Worm (Caenorhabditis elegans): Measurements from ENCODE around the gene alh-6.

ce11 chrII:1266790-1267189, 43.1 kb downstream of the alh-6 start, which contains the start of gene oac-30:
- TF ChIP-seq ets-7 (tag; optimal IDR thresholded peaks at IDR 0.05) (no peak), tbx-11 (GFP tag; IDR thresholded peaks at IDR 0.05) (no peak), ama-1 (optimal IDR thresholded peaks at IDR 0.05) (no peak), ceh-36 (tag; optimal IDR thresholded peaks at IDR 0.05) (no peak), tra-4 (tag; optimal IDR thresholded peaks at IDR 0.05) (no peak), ceh-13 (GFP tag; optimal IDR thresholded peaks at IDR 0.05) (no peak), hmbx-1 (tag; optimal IDR thresholded peaks at IDR 0.05) (no peak), aly-1 (tag; optimal IDR thresholded peaks at IDR 0.05) (no peak)

Measured in whole organism, early embryonic.